Worm (Caenorhabditis elegans) whole organism, L1 larva: ENCODE data around the gene hmg-5.
A peak's percentile ranks its signal among the peaks of the same experiment; 100 is the strongest.

ENCODE experiments used
- ama-1 ChIP-seq: fragments of 150-350 bp; optimal IDR thresholded peaks from 2 replicates; lab custom pipeline; 2014
- fkh-10 ChIP-seq: sonication (generic microtip); optimal IDR thresholded peaks from 2 replicates; lab custom pipeline; 2017; ENCODE audit warnings: missing biosample characterization, missing genetic modification reagents, missing genetic modification characterization
- lin-15B ChIP-seq: fragments of 150-350 bp; sonication (generic microtip); optimal IDR thresholded peaks from 3 replicates; lab custom pipeline; 2014; ENCODE audit warnings: missing biosample characterization, missing genetic modification characterization
- lir-3 ChIP-seq: sonication (generic microtip); optimal IDR thresholded peaks from 2 replicates; lab custom pipeline; 2016; ENCODE audit warnings: mild to moderate bottlenecking, missing genetic modification characterization, moderate library complexity, missing compliant biosample characterization; ENCODE audit not compliant: poor library complexity
- lsy-2 ChIP-seq, 2 experiments: fragments of 150-350 bp; optimal IDR thresholded peaks; 2 replicates each; lab custom pipeline; 2014; ENCODE audit warnings: missing biosample characterization in 2 of 2, missing genetic modification characterization in 2 of 2
- pax-3 ChIP-seq: fragments of 200-800 bp; sonication (Bioruptor generic); optimal IDR thresholded peaks from 2 replicates; lab custom pipeline; 2018; ENCODE audit warnings: mild to moderate bottlenecking, missing genetic modification characterization, moderate library complexity, missing compliant biosample characterization
- zip-4 ChIP-seq: fragments of 200-800 bp; sonication (Bioruptor generic); optimal IDR thresholded peaks from 2 replicates; lab custom pipeline; 2018; ENCODE audit warnings: mild to moderate bottlenecking, missing genetic modification characterization, moderate library complexity, missing compliant biosample characterization

DNA sequence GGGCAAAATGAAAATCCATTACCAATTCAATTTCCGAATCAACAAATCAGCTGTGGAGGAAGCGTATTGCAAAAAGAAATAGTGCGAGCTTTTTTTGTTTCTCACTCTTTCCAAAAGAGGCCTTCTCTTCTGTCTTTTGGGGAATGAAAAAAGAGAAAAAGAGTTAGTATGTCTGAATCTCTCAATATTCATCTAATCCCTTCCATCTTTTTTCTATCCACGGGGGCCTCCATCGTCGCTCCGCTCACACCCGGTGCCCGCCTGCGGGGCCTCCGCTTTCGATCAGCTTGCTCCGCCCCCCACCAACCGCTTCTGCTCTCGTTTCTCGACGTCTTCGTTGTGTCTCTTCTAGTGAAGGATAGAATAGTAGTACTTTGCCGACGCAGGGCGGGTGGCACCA is 26.8 kb downstream of the hmg-5 start:
- TF ChIP-seq pax-3 (tag; lab: Kevin White, UChicago): no peak
- TF ChIP-seq fkh-10: peak; percentile 31
- TF ChIP-seq lsy-2 (tag; optimal IDR thresholded peaks at IDR 0.05; lab: Kevin White, UChicago): peak in 1 of 2 experiments; percentile 4
- TF ChIP-seq ama-1 (lab: Kevin White, UChicago): no peak
- TF ChIP-seq zip-4 (GFP tag; lab: Kevin White, UChicago): no peak
- no peak for TF ChIP-seq lir-3 (tag; lab: Kevin White, UChicago)
- TF ChIP-seq lin-15B: no peak
